Worm (Caenorhabditis elegans) whole organism, young adult: Measurements from ENCODE around the gene ppm-1.A.

Experiments used
- athp-1 ChIP-seq: sonication (generic microtip); optimal IDR thresholded peaks from 2 replicates; lab custom pipeline; 2017; ENCODE audit warnings: mild to moderate bottlenecking, missing genetic modification characterization, missing compliant biosample characterization
- efl-1 ChIP-seq: fragments of 150-350 bp; optimal IDR thresholded peaks from 2 replicates; lab custom pipeline; 2014; ENCODE audit warnings: missing biosample characterization, missing genetic modification reagents, missing genetic modification characterization
- madf-3 ChIP-seq: fragments of 200-800 bp; sonication (Bioruptor generic); IDR thresholded peaks from 2 replicates; pipeline ENCODE4 v1.3.6; 2022; ENCODE audit warnings: missing genetic modification reagents, missing genetic modification characterization, missing compliant biosample characterization
- nfya-1 ChIP-seq: sonication (generic microtip); optimal IDR thresholded peaks from 2 replicates; lab custom pipeline; 2017; ENCODE audit warnings: antibody characterized with exemption, missing compliant biosample characterization, missing genetic modification characterization, borderline replicate concordance; ENCODE audit not compliant: insufficient read depth

DNA sequence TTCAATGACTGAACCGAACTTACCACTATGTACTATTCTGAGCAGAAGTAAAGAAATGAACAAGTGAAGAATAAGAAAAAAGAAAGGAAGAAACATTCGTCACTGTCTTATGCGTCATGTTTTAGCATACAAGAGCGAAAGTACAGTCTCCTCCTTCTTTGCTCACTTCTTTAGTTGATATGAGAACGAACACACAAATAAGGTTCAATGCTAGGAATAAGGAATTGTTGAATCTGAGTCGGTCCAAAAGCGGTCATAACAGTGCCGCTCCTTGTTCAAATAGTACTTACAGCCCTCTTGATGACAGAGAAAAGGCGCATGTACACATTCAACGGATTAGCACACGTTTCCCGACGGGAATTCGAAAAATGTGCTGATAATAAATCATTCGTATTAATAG is 2.9 kb upstream of the ppm-1.A start, which contains the start of gene F25D1.8:
- no peak for TF ChIP-seq efl-1 (GFP tag; lab: Kevin White, UChicago)
- no peak for TF ChIP-seq madf-3 (GFP tag; lab: Robert Waterston, UW)
- no peak for TF ChIP-seq nfya-1 (tag; lab: Kevin White, UChicago)
- no peak for TF ChIP-seq athp-1
